Worm (Caenorhabditis elegans) whole organism, young adult: ENCODE measurements around the gene sqst-2.
A peak's percentile ranks its signal among the peaks of the same experiment; 100 is the strongest.

Source experiments
- B0261.1 ChIP-seq: sonication (generic microtip); optimal IDR thresholded peaks from 2 replicates; lab custom pipeline; 2016; ENCODE audit warnings: mild to moderate bottlenecking, missing genetic modification characterization, moderate library complexity, missing compliant biosample characterization
- B0336.3 ChIP-seq: fragments of 200-800 bp; sonication (Bioruptor generic); IDR thresholded peaks from 2 replicates; pipeline ENCODE4 v1.3.6; 2022; ENCODE audit warnings: missing genetic modification characterization, missing compliant biosample characterization
- C06A6.2 ChIP-seq: fragments of 200-800 bp; sonication (Bioruptor generic); conservative IDR thresholded peaks from 2 replicates; pipeline ENCODE4 v1.3.6; 2022; ENCODE audit warnings: missing genetic modification characterization, missing compliant biosample characterization
- F22D6.2 ChIP-seq: sonication (generic microtip); optimal IDR thresholded peaks from 2 replicates; lab custom pipeline; 2016; ENCODE audit warnings: mild to moderate bottlenecking, missing genetic modification characterization, missing compliant biosample characterization
- F23B12.7 ChIP-seq: sonication (generic microtip); optimal IDR thresholded peaks from 2 replicates; lab custom pipeline; 2017; ENCODE audit warnings: missing genetic modification characterization, mild to moderate bottlenecking, missing compliant biosample characterization, antibody characterized with exemption, moderate library complexity; ENCODE audit not compliant: insufficient read depth
- F33H1.4 ChIP-seq: fragments of 200-800 bp; sonication (Bioruptor generic); IDR thresholded peaks from 2 replicates; pipeline ENCODE4 v1.3.6; 2022; ENCODE audit warnings: missing genetic modification reagents, missing genetic modification characterization, missing compliant biosample characterization
- F39B2.1 ChIP-seq: fragments of 200-800 bp; sonication (Bioruptor generic); IDR thresholded peaks from 2 replicates; pipeline ENCODE4 v1.3.6; 2022; ENCODE audit warnings: missing genetic modification reagents, missing genetic modification characterization, missing compliant biosample characterization
- K11D2.4 ChIP-seq: fragments of 200-800 bp; sonication (Bioruptor generic); IDR thresholded peaks from 2 replicates; pipeline ENCODE4 v1.3.6; 2022; ENCODE audit warnings: missing genetic modification reagents, missing genetic modification characterization, missing compliant biosample characterization
- K12H6.12 ChIP-seq: fragments of 200-800 bp; sonication (Bioruptor generic); optimal IDR thresholded peaks from 2 replicates; lab custom pipeline; 2018; ENCODE audit warnings: mild to moderate bottlenecking, missing genetic modification characterization, missing compliant biosample characterization
- T07F8.4 ChIP-seq: sonication (generic microtip); optimal IDR thresholded peaks from 2 replicates; lab custom pipeline; 2016; ENCODE audit warnings: mild to moderate bottlenecking, missing genetic modification characterization, moderate library complexity, missing compliant biosample characterization
- Y53F4B.3 ChIP-seq: fragments of 200-800 bp; sonication (Bioruptor generic); IDR thresholded peaks from 2 replicates; pipeline ENCODE4 v1.3.6; 2022; ENCODE audit warnings: missing genetic modification reagents, missing genetic modification characterization, missing compliant biosample characterization
- Y95B8A.8 ChIP-seq: fragments of 200-800 bp; sonication (Bioruptor generic); IDR thresholded peaks from 2 replicates; pipeline ENCODE4 v1.3.6; 2022; ENCODE audit warnings: missing genetic modification reagents, missing genetic modification characterization, missing compliant biosample characterization
- ZK185.1 ChIP-seq: sonication (generic microtip); optimal IDR thresholded peaks from 2 replicates; lab custom pipeline; 2016; ENCODE audit warnings: mild to moderate bottlenecking, missing genetic modification characterization, missing compliant biosample characterization; ENCODE audit not compliant: poor library complexity, severe bottlenecking
- atf-7 ChIP-seq: sonication (generic microtip); optimal IDR thresholded peaks from 2 replicates; lab custom pipeline; 2017; ENCODE audit warnings: mild to moderate bottlenecking, missing genetic modification characterization, missing compliant biosample characterization
- athp-1 ChIP-seq: sonication (generic microtip); optimal IDR thresholded peaks from 2 replicates; lab custom pipeline; 2017; ENCODE audit warnings: mild to moderate bottlenecking, missing genetic modification characterization, missing compliant biosample characterization
- attf-6 ChIP-seq: fragments of 200-800 bp; sonication (Bioruptor generic); IDR thresholded peaks from 2 replicates; pipeline ENCODE4 v1.3.6; 2022; ENCODE audit warnings: missing genetic modification reagents, missing genetic modification characterization, missing compliant biosample characterization
- ccch-3 ChIP-seq: fragments of 200-800 bp; sonication (Bioruptor generic); optimal IDR thresholded peaks from 2 replicates; lab custom pipeline; 2018; ENCODE audit warnings: mild to moderate bottlenecking, missing genetic modification characterization, missing compliant biosample characterization
- cebp-1 ChIP-seq, 2 experiments: fragments of 200-800 bp in 1 of 2; sonication (Bioruptor generic) in 1 of 2; sonication (generic microtip) in 1 of 2; IDR thresholded peaks in 1 of 2; optimal IDR thresholded peaks in 1 of 2; 2 replicates each; pipeline versions ENCODE4 v1.3.6 to Lab custom; 2017 to 2022; ENCODE audit warnings: missing compliant biosample characterization in 2 of 2, missing genetic modification characterization in 2 of 2, mild to moderate bottlenecking in 1 of 2, missing genetic modification reagents in 1 of 2, moderate library complexity in 1 of 2
- ceh-40 ChIP-seq: fragments of 200-800 bp; sonication (Bioruptor generic); IDR thresholded peaks from 2 replicates; pipeline ENCODE4 v1.3.6; 2022; ENCODE audit warnings: missing genetic modification characterization, missing compliant biosample characterization
- ceh-79 ChIP-seq: sonication (generic microtip); optimal IDR thresholded peaks from 2 replicates; lab custom pipeline; 2017; ENCODE audit warnings: mild to moderate bottlenecking, missing genetic modification characterization, missing compliant biosample characterization
- ceh-91 ChIP-seq: fragments of 200-800 bp; sonication (Bioruptor generic); IDR thresholded peaks from 2 replicates; pipeline ENCODE4 v1.3.6; 2022; ENCODE audit warnings: missing genetic modification reagents, missing genetic modification characterization, missing compliant biosample characterization
- die-1 ChIP-seq: sonication (generic microtip); optimal IDR thresholded peaks from 2 replicates; lab custom pipeline; 2016; ENCODE audit warnings: missing genotype, mild to moderate bottlenecking, missing genetic modification characterization, missing compliant biosample characterization
- dox-1 ChIP-seq: fragments of 200-800 bp; sonication (Bioruptor generic); IDR thresholded peaks from 2 replicates; pipeline ENCODE4 v1.3.6; 2022; ENCODE audit warnings: missing genetic modification reagents, missing genetic modification characterization, missing compliant biosample characterization
- dpff-1 ChIP-seq: sonication (generic microtip); optimal IDR thresholded peaks from 2 replicates; lab custom pipeline; 2017; ENCODE audit warnings: mild to moderate bottlenecking, missing genetic modification characterization, missing compliant biosample characterization
- efl-1 ChIP-seq: fragments of 150-350 bp; optimal IDR thresholded peaks from 2 replicates; lab custom pipeline; 2014; ENCODE audit warnings: missing biosample characterization, missing genetic modification reagents, missing genetic modification characterization
- egl-44 ChIP-seq: fragments of 200-800 bp; sonication (Bioruptor generic); IDR thresholded peaks from 2 replicates; pipeline ENCODE4 v1.3.6; 2022; ENCODE audit warnings: missing genetic modification reagents, missing genetic modification characterization, missing compliant biosample characterization
- egrh-3 ChIP-seq: fragments of 200-800 bp; sonication (Bioruptor generic); IDR thresholded peaks from 2 replicates; pipeline ENCODE4 v1.3.6; 2022; ENCODE audit warnings: missing genetic modification reagents, missing genetic modification characterization, missing compliant biosample characterization
- gei-17 ChIP-seq: fragments of 200-800 bp; sonication (Bioruptor generic); optimal IDR thresholded peaks from 2 replicates; lab custom pipeline; 2018; ENCODE audit warnings: mild to moderate bottlenecking, missing genetic modification characterization, missing compliant biosample characterization
- hmg-1.2 ChIP-seq: fragments of 200-800 bp; sonication (Bioruptor generic); IDR thresholded peaks from 2 replicates; pipeline ENCODE4 v1.3.6; 2022; ENCODE audit warnings: missing genetic modification reagents, missing genetic modification characterization, missing compliant biosample characterization
- lin-26 ChIP-seq: fragments of 200-800 bp; sonication (Bioruptor generic); IDR thresholded peaks from 2 replicates; pipeline ENCODE4 v1.3.6; 2022; ENCODE audit warnings: missing genetic modification reagents, missing genetic modification characterization, missing compliant biosample characterization
- lsy-27 ChIP-seq: sonication (generic microtip); optimal IDR thresholded peaks from 2 replicates; lab custom pipeline; 2017; ENCODE audit warnings: missing genetic modification characterization, mild to moderate bottlenecking, missing compliant biosample characterization, antibody characterized with exemption, missing genotype, borderline replicate concordance; ENCODE audit not compliant: insufficient read depth
- madf-10 ChIP-seq: sonication (generic microtip); optimal IDR thresholded peaks from 2 replicates; lab custom pipeline; 2016; ENCODE audit warnings: mild to moderate bottlenecking, missing genetic modification characterization, missing compliant biosample characterization
- madf-8 ChIP-seq: fragments of 200-800 bp; sonication (Bioruptor generic); conservative IDR thresholded peaks from 2 replicates; pipeline ENCODE4 v1.3.6; 2022; ENCODE audit warnings: missing genetic modification reagents, missing genetic modification characterization, missing compliant biosample characterization
- mcd-1 ChIP-seq: fragments of 200-800 bp; sonication (Bioruptor generic); IDR thresholded peaks from 2 replicates; pipeline ENCODE4 v1.3.6; 2022; ENCODE audit warnings: missing genetic modification reagents, missing genetic modification characterization, missing compliant biosample characterization
- mel-28 ChIP-seq: sonication (generic microtip); optimal IDR thresholded peaks from 2 replicates; lab custom pipeline; 2016; ENCODE audit warnings: borderline replicate concordance, mild to moderate bottlenecking, missing genetic modification characterization, missing compliant biosample characterization
- nfyb-1 ChIP-seq: fragments of 200-800 bp; sonication (Bioruptor generic); IDR thresholded peaks from 2 replicates; pipeline ENCODE4 v1.3.6; 2022; ENCODE audit warnings: missing genetic modification reagents, missing genetic modification characterization, missing compliant biosample characterization
- nhr-90 ChIP-seq: sonication (generic microtip); optimal IDR thresholded peaks from 2 replicates; lab custom pipeline; 2016; ENCODE audit warnings: missing genotype, mild to moderate bottlenecking, missing genetic modification characterization, missing compliant biosample characterization
- pbrm-1 ChIP-seq: fragments of 200-800 bp; sonication (Bioruptor generic); IDR thresholded peaks from 2 replicates; pipeline ENCODE4 v1.3.6; 2022; ENCODE audit warnings: missing genetic modification reagents, missing genetic modification characterization, missing compliant biosample characterization
- rcor-1 ChIP-seq: fragments of 200-800 bp; sonication (Bioruptor generic); IDR thresholded peaks from 2 replicates; pipeline ENCODE4 v1.3.6; 2022; ENCODE audit warnings: missing genetic modification reagents, missing genetic modification characterization, missing compliant biosample characterization
- rec-8 ChIP-seq, 2 experiments: sonication (generic microtip); optimal IDR thresholded peaks; 2 replicates each; lab custom pipeline; 2016; ENCODE audit warnings: mild to moderate bottlenecking in 2 of 2, missing genetic modification characterization in 2 of 2, missing genetic modification reagents in 2 of 2, missing genotype in 2 of 2, missing biosample characterization in 1 of 2, missing compliant biosample characterization in 1 of 2, moderate library complexity in 1 of 2
- repo-1 ChIP-seq: sonication (generic microtip); optimal IDR thresholded peaks from 2 replicates; lab custom pipeline; 2017; ENCODE audit warnings: mild to moderate bottlenecking, missing genetic modification characterization, missing compliant biosample characterization
- sdz-38 ChIP-seq: sonication (generic microtip); optimal IDR thresholded peaks from 2 replicates; lab custom pipeline; 2016; ENCODE audit warnings: missing genotype, missing genetic modification characterization, missing compliant biosample characterization
- sea-2 ChIP-seq: fragments of 200-800 bp; sonication (Bioruptor generic); IDR thresholded peaks from 2 replicates; pipeline ENCODE4 v1.3.6; 2022; ENCODE audit warnings: missing genetic modification characterization, missing compliant biosample characterization
- snpc-1.3 ChIP-seq: sonication (generic microtip); optimal IDR thresholded peaks from 2 replicates; lab custom pipeline; 2017; ENCODE audit warnings: missing genetic modification characterization, mild to moderate bottlenecking, missing compliant biosample characterization, antibody characterized with exemption, moderate library complexity, missing genotype, missing genetic modification reagents; ENCODE audit not compliant: insufficient read depth
- sptf-2 ChIP-seq: fragments of 200-800 bp; sonication (Bioruptor generic); optimal IDR thresholded peaks from 2 replicates; lab custom pipeline; 2018; ENCODE audit warnings: mild to moderate bottlenecking, missing genetic modification characterization, missing compliant biosample characterization
- zfh-2 ChIP-seq: fragments of 200-800 bp; sonication (Bioruptor generic); conservative IDR thresholded peaks from 2 replicates; pipeline ENCODE4 v1.3.6; 2022; ENCODE audit warnings: missing genetic modification reagents, missing genetic modification characterization, missing compliant biosample characterization
- ztf-26 ChIP-seq: sonication (generic microtip); optimal IDR thresholded peaks from 2 replicates; lab custom pipeline; 2017; ENCODE audit warnings: missing genetic modification characterization, missing compliant biosample characterization
- ztf-28 ChIP-seq: fragments of 200-800 bp; sonication (Bioruptor generic); IDR thresholded peaks from 2 replicates; pipeline ENCODE4 v1.3.6; 2022; ENCODE audit warnings: missing genetic modification reagents, missing genetic modification characterization, missing compliant biosample characterization

The sqst-2 gene

DNA sequence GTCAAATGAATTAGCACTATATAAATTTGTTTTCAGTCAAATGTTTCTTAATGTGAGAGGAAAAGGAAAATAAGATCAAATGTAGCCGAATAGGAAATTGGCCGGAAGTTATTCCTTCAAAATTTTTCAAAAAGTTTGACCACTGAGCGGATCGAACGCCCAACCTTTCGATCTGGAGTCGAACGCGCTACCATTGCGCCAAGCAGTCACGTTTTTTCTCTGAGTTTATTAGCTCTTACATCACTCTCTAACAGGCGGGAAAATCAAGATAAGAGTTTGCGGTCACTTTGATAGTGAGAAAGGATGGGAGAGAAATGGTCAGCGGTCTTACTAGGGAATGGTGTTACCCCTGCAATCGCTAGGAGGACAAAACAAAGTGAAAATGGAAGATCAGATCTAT, 15.2 kb upstream of the sqst-2 start (continued):
- TF ChIP-seq snpc-1.3 (tag; lab: Kevin White, UChicago) = no peak
- TF ChIP-seq ztf-28 (GFP tag; lab: Robert Waterston, UW) = peak; percentile 77; the same call in 1 of the 2 replicates
- TF ChIP-seq K12H6.12 (tag; lab: Kevin White, UChicago) = no peak
- 0 out of 2 replicates have a peak, but pooled peaks have one; percentile 27 for TF ChIP-seq pbrm-1 (GFP tag; lab: Robert Waterston, UW)
- TF ChIP-seq Y95B8A.8 (GFP tag; lab: Robert Waterston, UW) = 0 out of 2 replicates have a peak, but pooled peaks have one; percentile 35
- TF ChIP-seq mel-28 = no peak
- TF ChIP-seq nfyb-1 (GFP tag; lab: Robert Waterston, UW) = peak; percentile 57; the same call in 1 of the 2 replicates
- TF ChIP-seq madf-10 (tag; lab: Kevin White, UChicago) = no peak
- no peak for TF ChIP-seq sdz-38
- TF ChIP-seq ztf-26 (tag; lab: Kevin White, UChicago) = no peak
- TF ChIP-seq sptf-2 (GFP tag; lab: Kevin White, UChicago) = no peak
- TF ChIP-seq F39B2.1 = 0 out of 2 replicates have a peak, but pooled peaks have one; percentile 30
- peak; percentile 19 for TF ChIP-seq athp-1 (tag; lab: Kevin White, UChicago)
- TF ChIP-seq hmg-1.2 (GFP tag; lab: Robert Waterston, UW) = peak; percentile 75
- TF ChIP-seq ceh-91 (GFP tag; lab: Robert Waterston, UW) = no peak
- peak; percentile 88 for TF ChIP-seq lin-26 (GFP tag; lab: Robert Waterston, UW)
- 0 out of 2 replicates have a peak, but pooled peaks have one; percentile 9 for TF ChIP-seq Y53F4B.3 (GFP tag; lab: Robert Waterston, UW)
- TF ChIP-seq T07F8.4 (tag; lab: Kevin White, UChicago) = peak; percentile 32
- no peak for TF ChIP-seq mcd-1 (GFP tag; lab: Robert Waterston, UW)
- TF ChIP-seq C06A6.2 = no peak
- no peak for TF ChIP-seq sea-2 (GFP tag; lab: Robert Waterston, UW)
- peak; percentile 68 for TF ChIP-seq dox-1 (GFP tag; lab: Robert Waterston, UW)
- TF ChIP-seq B0261.1 (tag; lab: Kevin White, UChicago) = peak; percentile 84
- no peak for TF ChIP-seq K11D2.4 (GFP tag; lab: Robert Waterston, UW)
- peak; percentile 11 for TF ChIP-seq repo-1
- TF ChIP-seq rec-8 (tag; optimal IDR thresholded peaks at IDR 0.05; lab: Kevin White, UChicago) = peak in 1 of 2 experiments; percentile 12
- TF ChIP-seq rcor-1 (GFP tag; lab: Robert Waterston, UW) = peak; percentile 54; the same call in 1 of the 2 replicates
- TF ChIP-seq B0336.3 = no peak
- no peak for TF ChIP-seq madf-8 (GFP tag; lab: Robert Waterston, UW)
- TF ChIP-seq ccch-3 = no peak
- peak; percentile 14 for TF ChIP-seq nhr-90 (tag; lab: Kevin White, UChicago)
- TF ChIP-seq gei-17 (GFP tag; lab: Kevin White, UChicago) = no peak
- no peak for TF ChIP-seq F22D6.2 (tag; lab: Kevin White, UChicago)
- TF ChIP-seq ceh-40 = no peak
- no peak for TF ChIP-seq zfh-2 (GFP tag; lab: Robert Waterston, UW)
- TF ChIP-seq efl-1 = no peak
- no peak for TF ChIP-seq atf-7 (tag; lab: Kevin White, UChicago)
- TF ChIP-seq cebp-1 (GFP tag; IDR thresholded peaks at IDR 0.05; lab: Robert Waterston, UW) = no peak
- no peak for TF ChIP-seq cebp-1 (tag; optimal IDR thresholded peaks at IDR 0.05; lab: Kevin White, UChicago)
- TF ChIP-seq F33H1.4 (GFP tag; lab: Robert Waterston, UW) = no peak
- no peak for TF ChIP-seq dpff-1 (tag; lab: Kevin White, UChicago)
- TF ChIP-seq F23B12.7 (tag; lab: Kevin White, UChicago) = no peak
- peak; percentile 20; the same call in 1 of the 2 replicates for TF ChIP-seq egrh-3 (GFP tag; lab: Robert Waterston, UW)
- no peak for TF ChIP-seq lsy-27 (tag; lab: Kevin White, UChicago)
- TF ChIP-seq egl-44 (GFP tag; lab: Robert Waterston, UW) = no peak
- peak; percentile 31 for TF ChIP-seq ZK185.1 (tag; lab: Kevin White, UChicago)
- no peak for TF ChIP-seq ceh-79
- TF ChIP-seq attf-6 (GFP tag; lab: Robert Waterston, UW) = 0 out of 2 replicates have a peak, but pooled peaks have one; percentile 35
- peak; percentile 79 for TF ChIP-seq die-1 (tag; lab: Kevin White, UChicago)
